Fruit fly (Drosophila melanogaster) whole organism, prepupa: ENCODE measurements around the gene SK.
A peak's percentile ranks its signal among the peaks of the same experiment; 100 is the strongest.

Experiments used
- CG10631 ChIP-seq: fragments of 200-800 bp; sonication (Bioruptor generic); optimal IDR thresholded peaks from 2 replicates; lab custom pipeline; 2016; ENCODE audit warnings: missing biosample characterization, missing genetic modification characterization
- CG10669 ChIP-seq: fragments of 200-800 bp; sonication (Bioruptor generic); optimal IDR thresholded peaks from 3 replicates; lab custom pipeline; 2018; ENCODE audit warnings: missing biosample characterization, mild to moderate bottlenecking, missing genetic modification characterization, moderate library complexity
- CG11762 ChIP-seq: fragments of 200-800 bp; sonication (Bioruptor generic); optimal IDR thresholded peaks from 3 replicates; lab custom pipeline; 2016; ENCODE audit warnings: missing biosample characterization, missing genetic modification characterization; ENCODE audit not compliant: insufficient read depth
- CG11902 ChIP-seq: fragments of 200-800 bp; sonication (Bioruptor generic); optimal IDR thresholded peaks from 3 replicates; lab custom pipeline; 2016; ENCODE audit warnings: missing biosample characterization, missing genetic modification characterization
- CG15336 ChIP-seq: fragments of 200-800 bp; sonication (Bioruptor generic); IDR thresholded peaks from 2 replicates; pipeline ENCODE4 v1.3.6; 2022; ENCODE audit warnings: missing biosample characterization, missing genetic modification characterization
- CG1621 ChIP-seq: fragments of 200-800 bp; sonication (Bioruptor generic); optimal IDR thresholded peaks from 3 replicates; lab custom pipeline; 2018; ENCODE audit warnings: missing biosample characterization, mild to moderate bottlenecking, missing genetic modification characterization
- CG16779 ChIP-seq: fragments of 200-800 bp; sonication (Bioruptor generic); optimal IDR thresholded peaks from 3 replicates; lab custom pipeline; 2017; ENCODE audit warnings: missing biosample characterization, mild to moderate bottlenecking, missing genetic modification characterization
- CG3032 ChIP-seq: fragments of 200-800 bp; optimal IDR thresholded peaks from 2 replicates; lab custom pipeline; 2019; ENCODE audit warnings: missing biosample characterization, mild to moderate bottlenecking, missing genetic modification characterization, moderate library complexity
- CG31627 ChIP-seq: fragments of 200-800 bp; sonication (Bioruptor generic); optimal IDR thresholded peaks from 3 replicates; lab custom pipeline; 2016; ENCODE audit warnings: missing biosample characterization, missing genetic modification characterization
- CG34406 ChIP-seq: fragments of 200-800 bp; sonication (Bioruptor generic); optimal IDR thresholded peaks from 3 replicates; lab custom pipeline; 2016; ENCODE audit warnings: missing biosample characterization, missing genetic modification characterization
- CG3919 ChIP-seq: fragments of 200-800 bp; sonication (Bioruptor generic); optimal IDR thresholded peaks from 3 replicates; lab custom pipeline; 2016; ENCODE audit warnings: missing biosample characterization, missing genetic modification characterization
- CG4318 ChIP-seq: fragments of 200-800 bp; sonication (Bioruptor generic); optimal IDR thresholded peaks from 3 replicates; lab custom pipeline; 2017; ENCODE audit warnings: missing biosample characterization, mild to moderate bottlenecking, missing genetic modification characterization
- CG6163 ChIP-seq: fragments of 200-800 bp; sonication (Bioruptor generic); IDR thresholded peaks from 3 replicates; pipeline ENCODE4 v1.3.6; 2022; ENCODE audit warnings: missing biosample characterization, missing genetic modification characterization
- CG6276 ChIP-seq: fragments of 200-800 bp; sonication (Bioruptor generic); optimal IDR thresholded peaks from 2 replicates; lab custom pipeline; 2017; ENCODE audit warnings: missing biosample characterization, mild to moderate bottlenecking, missing genetic modification characterization
- CG6792 ChIP-seq: fragments of 200-800 bp; sonication (Bioruptor generic); optimal IDR thresholded peaks from 3 replicates; lab custom pipeline; 2016; ENCODE audit warnings: missing biosample characterization, missing genetic modification characterization
- CG6808 ChIP-seq: fragments of 200-800 bp; sonication (Bioruptor generic); optimal IDR thresholded peaks from 3 replicates; lab custom pipeline; 2017; ENCODE audit warnings: missing biosample characterization, missing genetic modification characterization, mild to moderate bottlenecking, moderate library complexity, missing genetic modification reagents
- CG6854 ChIP-seq: fragments of 200-800 bp; sonication (Bioruptor generic); optimal IDR thresholded peaks from 2 replicates; lab custom pipeline; 2017; ENCODE audit warnings: missing biosample characterization, mild to moderate bottlenecking, missing genetic modification characterization
- CG7368 ChIP-seq: fragments of 200-800 bp; sonication (Bioruptor generic); optimal IDR thresholded peaks from 3 replicates; lab custom pipeline; 2016; ENCODE audit warnings: missing biosample characterization, missing genetic modification characterization
- CG8119 ChIP-seq: fragments of 200-800 bp; sonication (Bioruptor generic); IDR thresholded peaks from 3 replicates; pipeline ENCODE4 v1.3.6; 2022; ENCODE audit warnings: missing biosample characterization, missing genetic modification characterization
- CG8319 ChIP-seq: fragments of 200-800 bp; sonication (Bioruptor generic); optimal IDR thresholded peaks from 3 replicates; lab custom pipeline; 2016; ENCODE audit warnings: missing biosample characterization, missing genetic modification characterization
- CG8632 ChIP-seq: fragments of 200-800 bp; sonication (Bioruptor generic); optimal IDR thresholded peaks from 3 replicates; lab custom pipeline; 2016; ENCODE audit warnings: missing biosample characterization, missing genetic modification characterization
- CG9139 ChIP-seq: fragments of 200-800 bp; sonication (Bioruptor generic); optimal IDR thresholded peaks from 3 replicates; lab custom pipeline; 2017; ENCODE audit warnings: missing biosample characterization, mild to moderate bottlenecking, missing genetic modification characterization
- Eip75B ChIP-seq: fragments of 200-800 bp; sonication (Bioruptor generic); optimal IDR thresholded peaks from 3 replicates; lab custom pipeline; 2016; ENCODE audit warnings: missing biosample characterization, missing genetic modification characterization
- Eip78C ChIP-seq: fragments of 200-800 bp; sonication (Bioruptor generic); peaks from one replicate; lab custom pipeline; 2016; ENCODE audit warnings: missing biosample characterization, missing genetic modification characterization
- Ets21C ChIP-seq: fragments of 200-800 bp; sonication (Bioruptor generic); optimal IDR thresholded peaks from 3 replicates; lab custom pipeline; 2016; ENCODE audit warnings: missing biosample characterization, missing genetic modification characterization
- Ets96B ChIP-seq: fragments of 200-800 bp; optimal IDR thresholded peaks from 2 replicates; lab custom pipeline; 2019; ENCODE audit warnings: missing biosample characterization, mild to moderate bottlenecking, missing genetic modification characterization, moderate library complexity
- Hr39 ChIP-seq: fragments of 200-800 bp; sonication (Bioruptor generic); optimal IDR thresholded peaks from 2 replicates; lab custom pipeline; 2016; ENCODE audit warnings: missing biosample characterization, missing genetic modification characterization
- Lpt ChIP-seq: fragments of 200-800 bp; sonication (Bioruptor generic); optimal IDR thresholded peaks from 3 replicates; lab custom pipeline; 2016; ENCODE audit warnings: missing biosample characterization, missing genetic modification characterization
- OdsH ChIP-seq: fragments of 200-800 bp; sonication (Bioruptor generic); optimal IDR thresholded peaks from 3 replicates; lab custom pipeline; 2016; ENCODE audit warnings: missing biosample characterization, missing genetic modification characterization
- Smox ChIP-seq: fragments of 200-800 bp; sonication (Bioruptor generic); optimal IDR thresholded peaks from 3 replicates; lab custom pipeline; 2016; ENCODE audit warnings: missing biosample characterization, missing genetic modification characterization
- Sox102F ChIP-seq: fragments of 200-800 bp; sonication (Bioruptor generic); optimal IDR thresholded peaks from 2 replicates; lab custom pipeline; 2016; ENCODE audit warnings: missing biosample characterization, mild to moderate bottlenecking, missing genetic modification characterization
- Sox14 ChIP-seq: fragments of 200-800 bp; sonication (Bioruptor generic); optimal IDR thresholded peaks from 3 replicates; lab custom pipeline; 2016; ENCODE audit warnings: missing biosample characterization, missing genetic modification characterization
- Sox15 ChIP-seq: fragments of 200-800 bp; sonication (Bioruptor generic); optimal IDR thresholded peaks from 3 replicates; lab custom pipeline; 2016; ENCODE audit warnings: missing biosample characterization, missing genetic modification characterization
- achi ChIP-seq: fragments of 200-800 bp; sonication (Bioruptor generic); optimal IDR thresholded peaks from 3 replicates; lab custom pipeline; 2016; ENCODE audit warnings: missing biosample characterization, missing genetic modification characterization
- acj6 ChIP-seq: fragments of 200-800 bp; sonication (Bioruptor generic); optimal IDR thresholded peaks from 3 replicates; lab custom pipeline; 2016; ENCODE audit warnings: missing biosample characterization, missing genetic modification characterization
- dsx ChIP-seq: fragments of 200-800 bp; optimal IDR thresholded peaks from 3 replicates; lab custom pipeline; 2019; ENCODE audit warnings: missing biosample characterization, mild to moderate bottlenecking, missing genetic modification characterization, moderate library complexity; ENCODE audit not compliant: poor library complexity, severe bottlenecking
- esn ChIP-seq: fragments of 200-800 bp; sonication (Bioruptor generic); optimal IDR thresholded peaks from 2 replicates; lab custom pipeline; 2016; ENCODE audit warnings: missing biosample characterization, mild to moderate bottlenecking, missing genetic modification characterization, moderate library complexity
- fd59A ChIP-seq: fragments of 200-800 bp; sonication (Bioruptor generic); optimal IDR thresholded peaks from 2 replicates; lab custom pipeline; 2017; ENCODE audit warnings: missing biosample characterization, mild to moderate bottlenecking, missing genetic modification characterization, missing genetic modification reagents
- fkh ChIP-seq: fragments of 200-800 bp; sonication (Bioruptor generic); optimal IDR thresholded peaks from 3 replicates; lab custom pipeline; 2017; ENCODE audit warnings: missing biosample characterization, mild to moderate bottlenecking, missing genetic modification characterization, moderate library complexity
- lz ChIP-seq: fragments of 200-800 bp; sonication (Bioruptor generic); optimal IDR thresholded peaks from 3 replicates; lab custom pipeline; 2016; ENCODE audit warnings: missing biosample characterization, missing genetic modification characterization
- net ChIP-seq: fragments of 200-800 bp; sonication (Bioruptor generic); optimal IDR thresholded peaks from 3 replicates; lab custom pipeline; 2016; ENCODE audit warnings: missing biosample characterization, missing genetic modification characterization
- pdm3 ChIP-seq: fragments of 200-800 bp; sonication (Bioruptor generic); optimal IDR thresholded peaks from 3 replicates; lab custom pipeline; 2016; ENCODE audit warnings: missing biosample characterization, missing genetic modification characterization
- salr ChIP-seq, 2 experiments: fragments of 200-800 bp; sonication (Bioruptor generic); optimal IDR thresholded peaks; 3 replicates each; lab custom pipeline; 2016 to 2018; ENCODE audit warnings: missing biosample characterization in 2 of 2, missing genetic modification characterization in 2 of 2, mild to moderate bottlenecking in 1 of 2
- spab ChIP-seq: fragments of 200-800 bp; sonication (Bioruptor generic); optimal IDR thresholded peaks from 2 replicates; lab custom pipeline; 2017; ENCODE audit warnings: missing biosample characterization, mild to moderate bottlenecking, missing genetic modification characterization, missing genetic modification reagents
- ss ChIP-seq, 2 experiments: fragments of 200-800 bp; sonication (Bioruptor generic); optimal IDR thresholded peaks; 2 replicates in 1 of 2; 3 replicates in 1 of 2; lab custom pipeline; 2017 to 2018; ENCODE audit warnings: mild to moderate bottlenecking in 2 of 2, missing biosample characterization in 2 of 2, missing genetic modification characterization in 2 of 2, moderate library complexity in 1 of 2
- svp ChIP-seq: fragments of 200-800 bp; sonication (Bioruptor generic); peaks from one replicate; lab custom pipeline; 2016; ENCODE audit warnings: missing biosample characterization, missing genetic modification characterization
- topi ChIP-seq: fragments of 200-800 bp; sonication (Bioruptor generic); optimal IDR thresholded peaks from 3 replicates; lab custom pipeline; 2016; ENCODE audit warnings: missing biosample characterization, missing genetic modification characterization
- vri ChIP-seq: fragments of 200-800 bp; sonication (Bioruptor generic); optimal IDR thresholded peaks from 3 replicates; lab custom pipeline; 2016; ENCODE audit warnings: missing biosample characterization, mild to moderate bottlenecking, missing genetic modification characterization

The SK gene

dm6 chrX:5299957-5300356, 40.1 kb upstream of the SK start (continued):
- peak; percentile 19 for TF ChIP-seq CG3919 (GFP tag; lab: Kevin White, UChicago)
- peak; percentile 36 for TF ChIP-seq svp
- no peak for TF ChIP-seq CG6854 (GFP tag; lab: Kevin White, UChicago)
- no peak for TF ChIP-seq CG6808 (GFP tag; lab: Kevin White, UChicago)
- TF ChIP-seq CG10631 (GFP tag; lab: Kevin White, UChicago) = peak; percentile 19
- TF ChIP-seq CG8119 (GFP tag; lab: Robert Waterston, UW) = no peak
- no peak for TF ChIP-seq salr (GFP tag; optimal IDR thresholded peaks at IDR 0.05; lab: Kevin White, UChicago)

DNA sequence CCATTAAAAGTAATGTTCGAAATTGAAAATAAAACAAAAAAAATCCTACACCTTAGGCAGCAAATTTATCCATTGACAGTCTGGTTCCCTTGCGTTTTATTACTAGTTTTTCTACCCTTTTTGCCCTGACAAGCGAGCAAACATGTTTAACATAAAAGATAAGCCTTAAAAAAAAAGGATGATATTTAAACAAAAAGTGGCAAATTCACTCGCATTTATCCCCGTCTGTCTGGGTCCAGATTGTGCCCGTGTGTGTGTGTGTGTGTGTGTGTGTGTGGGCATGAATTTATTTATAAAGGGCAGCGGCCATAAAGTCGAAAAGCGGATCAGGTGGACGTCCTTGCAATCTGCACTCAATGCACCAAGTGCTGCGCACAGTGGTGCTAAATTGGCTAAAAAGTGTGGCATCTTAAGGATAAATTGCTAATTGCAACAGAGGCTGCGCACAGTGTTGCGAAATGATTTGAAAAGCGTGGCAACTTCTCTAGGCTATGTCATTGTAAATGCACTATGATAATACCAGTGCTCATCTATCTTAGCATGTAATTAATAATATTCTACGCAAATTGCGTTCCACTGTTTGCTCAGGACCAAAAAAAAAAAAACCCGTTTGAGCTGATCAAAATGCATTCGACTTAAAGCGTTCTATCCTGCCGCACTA, 39.3 kb upstream of the SK start:
- peak; percentile 52 for TF ChIP-seq CG8632 (GFP tag; lab: Kevin White, UChicago)
- TF ChIP-seq CG3032 (tag; lab: Kevin White, UChicago) = peak; percentile 65
- TF ChIP-seq topi (GFP tag; lab: Kevin White, UChicago) = peak; percentile 55
- TF ChIP-seq CG6792 (GFP tag; lab: Kevin White, UChicago) = peak; percentile 53
- no peak for TF ChIP-seq CG6276
- TF ChIP-seq Sox14 (GFP tag; lab: Kevin White, UChicago) = peak; percentile 67
- peak; percentile 3 for TF ChIP-seq dsx (GFP tag; lab: Kevin White, UChicago)
- peak; percentile 34 for TF ChIP-seq CG34406 (GFP tag; lab: Kevin White, UChicago)
- peak; percentile 46 for TF ChIP-seq achi (GFP tag; lab: Kevin White, UChicago)
- peak; percentile 44 for TF ChIP-seq Sox102F (GFP tag; lab: Kevin White, UChicago)
- peak; percentile 54 for TF ChIP-seq Ets96B (tag; lab: Kevin White, UChicago)
- peak; percentile 12 for TF ChIP-seq net (GFP tag; lab: Kevin White, UChicago)
- TF ChIP-seq CG16779 (tag; lab: Kevin White, UChicago) = no peak
- no peak for TF ChIP-seq CG11762 (GFP tag; lab: Kevin White, UChicago)
- TF ChIP-seq vri = no peak
- peak; percentile 65 for TF ChIP-seq fd59A (GFP tag; lab: Kevin White, UChicago)
- TF ChIP-seq CG9139 (GFP tag; lab: Kevin White, UChicago) = peak; percentile 58
- peak; percentile 73 for TF ChIP-seq CG10669
- TF ChIP-seq CG1621 (tag; lab: Kevin White, UChicago) = peak; percentile 60
- TF ChIP-seq CG8319 (GFP tag; lab: Kevin White, UChicago) = peak; percentile 46
- peak; percentile 50 for TF ChIP-seq lz (GFP tag; lab: Kevin White, UChicago)
- peak; percentile 91 for TF ChIP-seq Eip78C (GFP tag; lab: Kevin White, UChicago)
- TF ChIP-seq Hr39 (GFP tag; lab: Kevin White, UChicago) = peak; percentile 46
- peak; percentile 48 for TF ChIP-seq CG10631 (GFP tag; lab: Kevin White, UChicago)
- TF ChIP-seq acj6 (GFP tag; lab: Kevin White, UChicago) = peak; percentile 40
- peak; percentile 29 for TF ChIP-seq OdsH (GFP tag; lab: Kevin White, UChicago)
- peak; percentile 66 for TF ChIP-seq CG6808 (GFP tag; lab: Kevin White, UChicago)
- no peak for TF ChIP-seq Lpt (GFP tag; lab: Kevin White, UChicago)
- peak; percentile 60 for TF ChIP-seq CG3919 (GFP tag; lab: Kevin White, UChicago)
- TF ChIP-seq CG4318 (GFP tag; lab: Kevin White, UChicago) = no peak
- no peak for TF ChIP-seq Smox
- TF ChIP-seq pdm3 (GFP tag; lab: Kevin White, UChicago) = peak; percentile 53
- peak; percentile 45 to 71 for TF ChIP-seq ss (GFP tag; optimal IDR thresholded peaks at IDR 0.05; lab: Kevin White, UChicago)
- no peak for TF ChIP-seq CG15336 (GFP tag; lab: Robert Waterston, UW)
- TF ChIP-seq esn (GFP tag; lab: Kevin White, UChicago) = peak; percentile 58
- no peak for TF ChIP-seq CG6854 (GFP tag; lab: Kevin White, UChicago)
- TF ChIP-seq Ets21C = peak; percentile 31
- TF ChIP-seq spab (GFP tag; lab: Kevin White, UChicago) = peak; percentile 61
- peak; percentile 75 for TF ChIP-seq Eip75B
- no peak for TF ChIP-seq svp
- TF ChIP-seq CG7368 = peak; percentile 66
- peak; percentile 27 for TF ChIP-seq Sox15 (GFP tag; lab: Kevin White, UChicago)
- TF ChIP-seq CG6163 (GFP tag; lab: Robert Waterston, UW) = 0 out of 3 replicates have a peak, but pooled peaks have one; percentile 67
- no peak for TF ChIP-seq fkh (GFP tag; lab: Kevin White, UChicago)
- TF ChIP-seq CG11902 (GFP tag; lab: Kevin White, UChicago) = peak; percentile 21
- TF ChIP-seq CG31627 (GFP tag; lab: Kevin White, UChicago) = peak; percentile 9
